Worm (Caenorhabditis elegans) whole organism, L1 larva: ENCODE measurements around the gene cyn-9.

Source experiments
- ceh-90 ChIP-seq: sonication (generic microtip); optimal IDR thresholded peaks from 2 replicates; lab custom pipeline; 2016; ENCODE audit warnings: missing genetic modification characterization, missing compliant biosample characterization
- dpl-1 ChIP-seq, 3 experiments: fragments of 150-350 bp in 2 of 3; sonication (generic microtip) in 1 of 3; optimal IDR thresholded peaks; 2 replicates each; lab custom pipeline; 2014 to 2017; ENCODE audit warnings: missing biosample characterization in 3 of 3, missing genetic modification characterization in 3 of 3, missing genetic modification reagents in 3 of 3
- mep-1 ChIP-seq: fragments of 150-350 bp; optimal IDR thresholded peaks from 2 replicates; lab custom pipeline; 2014; ENCODE audit warnings: missing biosample characterization, missing genetic modification characterization
- nhr-237 ChIP-seq: fragments of 150-350 bp; optimal IDR thresholded peaks from 2 replicates; lab custom pipeline; 2014; ENCODE audit warnings: missing biosample characterization, missing genetic modification characterization
- nhr-71 ChIP-seq: sonication (generic microtip); optimal IDR thresholded peaks from 2 replicates; lab custom pipeline; 2016; ENCODE audit warnings: mild to moderate bottlenecking, missing genetic modification characterization, moderate library complexity, missing compliant biosample characterization
- nhr-77 ChIP-seq: fragments of 150-350 bp; optimal IDR thresholded peaks from 2 replicates; lab custom pipeline; 2014; ENCODE audit warnings: missing biosample characterization, missing genetic modification characterization
- unc-62 ChIP-seq: fragments of 150-350 bp; optimal IDR thresholded peaks from 2 replicates; lab custom pipeline; 2014; ENCODE audit warnings: missing biosample characterization, missing genetic modification reagents, missing genetic modification characterization
- xbp-1 ChIP-seq: sonication (generic microtip); optimal IDR thresholded peaks from 2 replicates; lab custom pipeline; 2016; ENCODE audit warnings: missing genetic modification characterization, missing compliant biosample characterization
- ztf-11 ChIP-seq, 2 experiments: sonication (generic microtip); optimal IDR thresholded peaks; 2 replicates each; lab custom pipeline; 2016 to 2017; ENCODE audit warnings: missing genetic modification characterization in 2 of 2, missing biosample characterization in 1 of 2, missing compliant biosample characterization in 1 of 2

DNA sequence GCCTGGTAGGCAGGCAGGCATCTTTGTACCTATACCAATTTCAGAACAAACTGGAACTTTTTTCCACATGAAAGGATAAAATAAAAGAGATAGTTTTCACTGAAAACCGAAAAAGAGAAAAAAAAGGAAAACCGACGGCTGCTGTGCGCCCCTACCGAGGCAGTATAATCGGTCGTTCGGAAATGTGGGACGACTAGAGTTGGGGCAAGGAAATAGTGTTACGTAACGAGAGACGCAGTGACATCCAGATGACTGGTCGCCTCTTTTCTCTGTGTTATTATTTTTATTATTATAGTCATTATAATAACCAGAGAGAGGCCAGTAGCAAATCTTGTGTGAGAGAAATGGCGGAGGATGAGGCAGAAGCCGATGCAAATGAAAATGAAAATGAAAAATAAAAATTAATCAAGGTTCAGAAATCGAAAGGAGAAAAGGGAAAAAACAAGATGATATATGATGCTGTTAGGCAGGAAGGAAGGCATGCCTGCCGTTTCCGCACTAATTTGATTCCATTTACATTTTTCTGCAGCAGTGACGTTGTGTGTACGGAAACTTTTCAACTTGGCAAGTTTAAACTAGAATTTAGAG is 18.0 kb downstream of the cyn-9 start:
- no peak for TF ChIP-seq nhr-237
- TF ChIP-seq nhr-77 = no peak
- no peak for TF ChIP-seq nhr-71 (tag; lab: Kevin White, UChicago)
- TF ChIP-seq unc-62 (GFP tag; lab: Kevin White, UChicago) = no peak
- TF ChIP-seq dpl-1 (GFP tag; optimal IDR thresholded peaks at IDR 0.05; lab: Kevin White, UChicago) = no peak
- no peak for TF ChIP-seq mep-1 (tag; lab: Kevin White, UChicago)
- TF ChIP-seq ztf-11 (tag; optimal IDR thresholded peaks at IDR 0.05; lab: Kevin White, UChicago) = no peak
- TF ChIP-seq ceh-90 (tag; lab: Kevin White, UChicago) = no peak
- TF ChIP-seq xbp-1 (tag; lab: Kevin White, UChicago) = no peak
